Worm (Caenorhabditis elegans): ENCODE data around the gene W04G3.10.

W04G3.10 gene

ce11 chrX:11034430-11035117 lies 43.5 kb downstream of the W04G3.10 start:
- TF ChIP-seq nhr-129 (tag; optimal IDR thresholded peaks at IDR 0.05) (peak; percentile 63), skn-1 (tag; optimal IDR thresholded peaks at IDR 0.05) (no peak), ztf-11 (tag; optimal IDR thresholded peaks at IDR 0.05) (no peak), nhr-237 (tag; optimal IDR thresholded peaks at IDR 0.05) (no peak), lin-39 (tag; optimal IDR thresholded peaks at IDR 0.05) (no peak), blmp-1 (tag; optimal IDR thresholded peaks at IDR 0.05; ENCODE audit: insufficient read depth) (no peak), F13H6.1 (tag; optimal IDR thresholded peaks at IDR 0.05) (peak; percentile 60), nhr-11 (tag; optimal IDR thresholded peaks at IDR 0.05) (no peak), nhr-77 (tag; optimal IDR thresholded peaks at IDR 0.05) (no peak), gmeb-1 (tag; optimal IDR thresholded peaks at IDR 0.05) (no peak), nhr-6 (tag; optimal IDR thresholded peaks at IDR 0.05) (no peak), dmd-4 (tag; optimal IDR thresholded peaks at IDR 0.05) (no peak), ZK546.5 (tag; optimal IDR thresholded peaks at IDR 0.05) (no peak), lin-13 (GFP tag; optimal IDR thresholded peaks at IDR 0.05) (peak; percentile 0), unc-55 (GFP tag; optimal IDR thresholded peaks at IDR 0.05) (peak; percentile 6), fos-1 (tag; optimal IDR thresholded peaks at IDR 0.05) (no peak), mab-5 (tag; optimal IDR thresholded peaks at IDR 0.05) (peak; percentile 50), unc-62 (GFP tag; optimal IDR thresholded peaks at IDR 0.05) (no peak), ama-1 (optimal IDR thresholded peaks at IDR 0.05) (no peak), snpc-4 (tag; optimal IDR thresholded peaks at IDR 0.05) (no peak), unc-39 (tag; optimal IDR thresholded peaks at IDR 0.05) (no peak), sma-3 (GFP tag; optimal IDR thresholded peaks at IDR 0.05) (no peak), ceh-16 (tag; optimal IDR thresholded peaks at IDR 0.05) (no peak), ztf-4 (tag; optimal IDR thresholded peaks at IDR 0.05) (no peak), sem-4 (tag; optimal IDR thresholded peaks at IDR 0.05) (peak; percentile 25), nhr-12 (tag; optimal IDR thresholded peaks at IDR 0.05) (no peak), crh-2 (tag; optimal IDR thresholded peaks at IDR 0.05) (peak; percentile 68), Y55F3AM.14 (GFP tag; optimal IDR thresholded peaks at IDR 0.05) (peak; percentile 24), ztf-1 (GFP tag; conservative IDR thresholded peaks at IDR 0.05) (no peak), lsy-2 (tag; optimal IDR thresholded peaks at IDR 0.05) (peak in 1 of 2 experiments; percentile 42), egl-27 (tag; optimal IDR thresholded peaks at IDR 0.05) (peak; percentile 34), nhr-10 (tag; optimal IDR thresholded peaks at IDR 0.05) (no peak), C34F6.9 (tag; optimal IDR thresholded peaks at IDR 0.05) (peak; percentile 63), peb-1 (tag; optimal IDR thresholded peaks at IDR 0.05) (no peak), nhr-21 (tag; optimal IDR thresholded peaks at IDR 0.05) (no peak), ceh-82 (tag; optimal IDR thresholded peaks at IDR 0.05) (no peak), nhr-25 (tag; optimal IDR thresholded peaks at IDR 0.05) (no peak), lin-11 (tag; optimal IDR thresholded peaks at IDR 0.05) (no peak), nhr-23 (tag; optimal IDR thresholded peaks at IDR 0.05) (no peak), alr-1 (tag; optimal IDR thresholded peaks at IDR 0.05) (no peak), mbf-1 (tag; optimal IDR thresholded peaks at IDR 0.05) (no peak), sma-9 (GFP tag; optimal IDR thresholded peaks at IDR 0.05) (peak; percentile 29), sma-9 (tag; optimal IDR thresholded peaks at IDR 0.05) (no peak), elt-3 (tag; optimal IDR thresholded peaks at IDR 0.05) (no peak), mdl-1 (tag; optimal IDR thresholded peaks at IDR 0.05) (no peak), elt-1 (tag; optimal IDR thresholded peaks at IDR 0.05) (no peak), R02D3.7 (tag; optimal IDR thresholded peaks at IDR 0.05) (no peak), zag-1 (tag; optimal IDR thresholded peaks at IDR 0.05) (no peak), aly-2 (tag; optimal IDR thresholded peaks at IDR 0.05) (no peak)

Measured in whole organism, L2 larva.